Worm (Caenorhabditis elegans): ENCODE results near the gene ZK757.10.

ce11 chrIII:9871032-9871431, 6.0 kb upstream of the ZK757.10 start, which contains the start of gene ZK757.1:
- TF ChIP-seq ctbp-1 (GFP tag; IDR thresholded peaks at IDR 0.05) = no peak
- TF ChIP-seq cey-2 (tag; optimal IDR thresholded peaks at IDR 0.05; ENCODE audit: borderline replicate concordance, insufficient read depth) = no peak
- TF ChIP-seq mdl-1 (tag; optimal IDR thresholded peaks at IDR 0.05) = no peak
- TF ChIP-seq pha-4 (GFP tag; IDR thresholded peaks at IDR 0.05) = no peak
- no peak for TF ChIP-seq pha-4 (tag; optimal IDR thresholded peaks at IDR 0.05)
- no peak for TF ChIP-seq R02D3.7 (tag; optimal IDR thresholded peaks at IDR 0.05)
- no peak for TF ChIP-seq ceh-82 (tag; optimal IDR thresholded peaks at IDR 0.05)
- TF ChIP-seq madf-5 (GFP tag; IDR thresholded peaks at IDR 0.05) = no peak
- TF ChIP-seq nhr-77 (tag; optimal IDR thresholded peaks at IDR 0.05) = no peak
- no peak for TF ChIP-seq nhr-10 (tag; optimal IDR thresholded peaks at IDR 0.05)
- TF ChIP-seq lsy-2 (tag; optimal IDR thresholded peaks at IDR 0.05) = no peak
- no peak for TF ChIP-seq ZK546.5 (tag; optimal IDR thresholded peaks at IDR 0.05)
- no peak for TF ChIP-seq T20F7.1 (GFP tag; optimal IDR thresholded peaks at IDR 0.05)
- no peak for TF ChIP-seq Y105C5A.15 (GFP tag; IDR thresholded peaks at IDR 0.05)
